Fruit fly (Drosophila melanogaster) S2 (cell line): ENCODE data around the gene CG13458.

Source experiments
- CG8478 ChIP-seq: fragments of >200 bp; optimal IDR thresholded peaks from 2 replicates; lab custom pipeline; 2018
- CTCF ChIP-seq, 2 experiments: fragments of >200 bp; optimal IDR thresholded peaks; 2 replicates each; lab custom pipeline; 2018

CG13458 gene

dm6 chr3L:15113257-15113656 lies at the start of gene CG13458:
TSS of gene CG13458 (plus strand) at chr3L:15113557.
- TF ChIP-seq CG8478 (lab: Kevin White, UChicago) (no peak), CTCF (optimal IDR thresholded peaks at IDR 0.05; lab: Kevin White, UChicago) (no peak)

- TF ChIP-seq CTCF (optimal IDR thresholded peaks at IDR 0.05; lab: Kevin White, UChicago), result no peak
- no peak for TF ChIP-seq CG8478 (lab: Kevin White, UChicago)
These were observed 48.5 kb upstream of the CG13458 start, which contains the start of gene Sytbeta for dm6 chr3L:15064877-15065276. TSS of gene Sytbeta (minus strand) at chr3L:15064977.

DNA sequence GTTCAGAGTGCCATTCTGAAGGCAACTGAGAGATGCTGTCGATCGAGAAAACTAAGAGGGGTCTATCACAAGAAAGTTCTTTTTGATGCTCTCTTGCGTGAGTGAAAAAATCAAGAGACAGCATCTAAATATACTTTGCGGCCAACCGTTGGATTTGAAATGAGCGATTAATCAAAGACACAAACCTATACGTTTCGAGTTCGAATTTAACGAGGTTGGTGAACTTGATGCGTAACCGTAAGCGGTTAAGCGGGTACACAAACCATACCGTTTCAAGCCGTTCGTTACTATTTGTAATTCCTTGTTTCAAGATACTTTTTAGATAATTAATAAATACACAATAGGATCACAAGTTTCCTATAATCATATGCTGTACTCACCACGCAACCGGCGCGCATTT lies 41.2 kb upstream of the CG13458 start:
- TF ChIP-seq CG8478 (lab: Kevin White, UChicago), result no peak
- peak; percentile 53 to 68 for TF ChIP-seq CTCF (optimal IDR thresholded peaks at IDR 0.05; lab: Kevin White, UChicago)

DNA sequence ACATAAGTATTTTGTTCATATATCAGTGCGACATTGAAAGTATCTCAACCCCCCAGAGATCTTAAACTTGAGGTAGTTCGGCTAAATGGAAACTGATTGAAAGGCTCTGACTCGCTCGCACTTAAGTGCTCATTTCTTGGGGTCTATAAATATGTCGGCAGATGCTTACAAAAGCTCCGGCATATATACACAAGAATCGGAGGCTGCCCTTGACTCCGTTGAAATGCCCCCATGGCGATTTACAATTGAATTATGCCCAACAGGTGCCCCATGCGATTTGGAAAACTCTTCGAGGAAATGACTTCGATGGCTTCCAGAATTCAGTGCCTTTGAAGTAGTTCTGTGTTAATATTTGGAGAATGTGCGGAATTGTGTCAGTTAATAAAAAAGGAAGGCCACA lies 39.7 kb upstream of the CG13458 start:
- TF ChIP-seq CTCF (optimal IDR thresholded peaks at IDR 0.05; lab: Kevin White, UChicago) (no peak), CG8478 (lab: Kevin White, UChicago) (no peak)

DNA sequence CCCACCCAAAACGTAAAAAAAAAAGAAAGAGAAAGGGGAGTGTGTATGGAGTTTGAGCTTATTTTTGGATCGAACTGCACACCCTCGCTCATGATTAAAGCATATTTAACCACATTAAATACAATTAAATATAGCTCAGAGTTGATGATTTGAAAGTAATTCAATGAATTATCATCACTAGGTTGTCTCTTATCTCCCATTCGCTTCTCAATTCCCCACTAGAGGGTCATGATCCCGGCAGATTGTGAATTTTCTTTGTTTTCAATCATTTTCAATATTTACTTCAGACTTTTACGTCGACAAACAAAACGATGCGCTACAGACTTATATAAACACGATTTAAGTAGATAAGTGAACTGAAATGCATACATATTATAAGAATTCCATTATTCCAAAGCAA lies 37.0 kb upstream of the CG13458 start:
- TF ChIP-seq CTCF (optimal IDR thresholded peaks at IDR 0.05; lab: Kevin White, UChicago), result no peak
- TF ChIP-seq CG8478 (lab: Kevin White, UChicago), result no peak

DNA sequence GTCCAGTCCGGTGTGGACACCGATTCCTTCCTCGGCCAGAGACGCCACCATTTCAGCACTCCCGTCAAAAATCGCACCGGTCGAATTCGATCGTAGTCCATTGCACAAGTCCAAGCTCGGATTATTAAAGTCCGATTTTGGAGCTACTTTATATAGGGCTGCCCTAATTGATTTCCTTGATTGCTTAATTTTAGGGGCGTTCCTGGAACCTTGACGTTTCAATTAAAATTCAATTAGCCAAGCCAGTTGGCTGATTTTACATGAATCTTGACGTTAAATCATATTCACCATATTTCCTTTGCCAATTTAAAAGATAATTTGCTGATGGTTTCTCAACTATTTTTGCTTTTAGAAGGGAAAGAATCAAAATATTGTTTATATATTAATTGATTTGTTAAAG lies 35.0 kb upstream of the CG13458 start, which contains the start of gene Or71a:
TSS of gene Or71a (minus strand) at position 101 of the 400 bp plus-strand sequence.
- no peak for TF ChIP-seq CG8478 (lab: Kevin White, UChicago)
- no peak for TF ChIP-seq CTCF (optimal IDR thresholded peaks at IDR 0.05; lab: Kevin White, UChicago)

dm6 chr3L:15079278-15079677 lies 34.1 kb upstream of the CG13458 start:
- TF ChIP-seq CTCF (optimal IDR thresholded peaks at IDR 0.05; lab: Kevin White, UChicago), result peak; percentile 7 to 11
- no peak for TF ChIP-seq CG8478 (lab: Kevin White, UChicago)

- TF ChIP-seq CTCF (optimal IDR thresholded peaks at IDR 0.05; lab: Kevin White, UChicago) (no peak), CG8478 (lab: Kevin White, UChicago) (no peak)
These were observed 29.1 kb upstream of the CG13458 start for dm6 chr3L:15084288-15084687.

- TF ChIP-seq CTCF (optimal IDR thresholded peaks at IDR 0.05; lab: Kevin White, UChicago) (no peak), CG8478 (lab: Kevin White, UChicago) (no peak)
These were observed 25.1 kb upstream of the CG13458 start for dm6 chr3L:15088285-15088684.

DNA sequence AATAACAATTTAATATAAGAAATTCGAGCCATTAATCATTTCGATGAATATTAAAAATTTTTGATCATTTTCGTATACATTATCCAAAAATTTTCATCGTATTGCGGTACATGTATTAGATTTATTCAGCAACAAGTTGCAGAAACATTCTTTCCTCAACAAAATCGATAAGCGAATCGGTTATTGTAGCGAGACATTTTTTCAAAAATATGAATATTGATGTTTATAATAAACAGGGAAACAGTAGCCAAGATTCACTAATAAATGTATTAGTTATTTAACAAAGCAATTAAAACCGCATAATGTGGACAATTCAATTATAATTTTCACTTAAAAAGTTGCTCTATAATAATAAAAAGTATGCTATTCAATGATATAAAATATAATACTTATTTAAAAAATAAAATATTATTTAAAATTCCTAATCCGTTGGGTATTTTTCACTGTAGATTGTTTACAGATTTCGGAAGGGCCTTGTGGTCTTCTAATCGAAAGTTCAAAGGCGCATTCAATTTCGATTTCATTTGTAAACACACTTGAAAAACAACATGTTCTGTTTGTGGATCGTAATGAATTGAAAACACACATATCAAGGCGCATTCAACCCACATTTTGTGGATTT lies 24.2 kb upstream of the CG13458 start:
- TF ChIP-seq CG8478 (lab: Kevin White, UChicago) (no peak), CTCF (optimal IDR thresholded peaks at IDR 0.05; lab: Kevin White, UChicago) (no peak)

- no peak for TF ChIP-seq CG8478 (lab: Kevin White, UChicago)
These were observed 23.3 kb upstream of the CG13458 start for dm6 chr3L:15089887-15090679.

dm6 chr3L:15093929-15094588 lies 19.3 kb upstream of the CG13458 start:
- TF ChIP-seq CG8478 (lab: Kevin White, UChicago) (no peak), CTCF (optimal IDR thresholded peaks at IDR 0.05; lab: Kevin White, UChicago) (no peak)

DNA sequence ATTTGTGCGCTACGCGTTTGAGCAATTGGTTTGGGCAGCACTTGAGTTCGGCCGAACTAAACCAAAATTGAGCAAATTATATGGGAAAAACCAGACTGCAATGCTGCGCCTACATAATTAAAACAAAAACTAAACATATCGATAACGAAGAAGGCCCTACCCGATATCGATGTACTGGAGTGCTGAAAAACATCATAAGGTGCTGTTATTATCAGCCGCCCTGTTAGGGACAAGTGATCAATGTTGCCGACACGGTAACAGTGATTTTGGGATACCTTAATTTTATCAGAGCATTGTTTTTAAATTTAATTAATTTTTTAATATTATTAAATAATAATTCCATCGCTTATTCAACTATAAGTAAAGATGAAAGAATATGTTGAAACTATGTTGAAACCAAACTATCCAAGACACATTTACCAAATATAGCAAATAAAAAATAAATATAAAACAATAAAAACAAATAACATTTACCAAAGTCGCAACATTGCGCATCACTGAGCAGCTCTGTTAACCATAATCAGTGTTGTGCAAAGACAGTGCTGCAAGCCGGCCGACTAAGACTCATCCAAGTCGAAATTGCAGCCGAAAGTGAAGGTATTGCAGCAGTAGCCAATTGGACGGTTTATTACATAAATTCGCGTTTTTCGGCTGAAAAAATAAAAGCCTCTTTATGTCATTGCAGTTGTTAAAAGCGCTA lies 18.6 kb upstream of the CG13458 start, which contains the start of the genes sstn, Plp and GlyRS:
TSS of gene sstn (minus strand) at position 131 of the 700 bp plus-strand sequence.
TSS of gene Plp (minus strand) at position 136 of the 700 bp plus-strand sequence.
TSS of gene GlyRS (plus strand) at position 554 of the 700 bp plus-strand sequence.
- TF ChIP-seq CTCF (optimal IDR thresholded peaks at IDR 0.05; lab: Kevin White, UChicago), result no peak
- TF ChIP-seq CG8478 (lab: Kevin White, UChicago), result no peak

DNA sequence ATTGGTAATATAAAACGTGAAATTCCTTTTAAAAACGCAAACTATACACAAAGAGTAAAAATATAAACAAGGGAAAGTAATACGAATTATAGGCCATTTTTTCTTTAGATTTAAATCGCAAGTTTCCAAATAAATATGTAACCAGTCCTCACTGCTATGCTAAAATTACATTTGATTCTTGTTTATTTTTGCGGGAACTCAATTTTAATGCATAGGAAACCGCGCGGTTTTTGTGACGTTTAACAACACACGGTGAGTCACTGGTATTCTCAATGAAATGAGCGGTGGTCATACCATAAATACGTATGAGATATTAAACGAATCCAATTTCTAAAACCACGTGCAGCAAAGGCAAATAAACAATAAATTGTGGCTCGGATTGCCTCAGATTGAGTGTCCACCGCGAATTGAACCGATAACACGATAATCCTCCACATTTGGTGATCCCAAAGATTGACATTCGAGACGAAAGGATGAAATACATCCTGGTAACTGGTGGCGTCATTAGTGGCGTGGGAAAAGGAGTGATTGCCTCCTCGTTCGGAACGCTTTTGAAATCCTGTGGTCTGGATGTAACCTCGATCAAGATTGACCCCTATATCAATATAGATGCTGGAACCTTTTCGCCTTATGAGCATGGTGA lies 15.4 kb upstream of the CG13458 start, which contains the start of gene Ctps:
TSS of gene Ctps (plus strand) at position 37 of the 643 bp plus-strand sequence.
- TF ChIP-seq CTCF (optimal IDR thresholded peaks at IDR 0.05; lab: Kevin White, UChicago), result no peak
- TF ChIP-seq CG8478 (lab: Kevin White, UChicago), result no peak
